Worm (Caenorhabditis elegans) whole organism, L4/young adult: ENCODE results near the gene srd-30.

Source experiments
- W03F9.2 ChIP-seq: fragments of 150-350 bp; optimal IDR thresholded peaks from 2 replicates; lab custom pipeline; 2014; ENCODE audit warnings: missing biosample characterization, missing genetic modification characterization
- him-1 ChIP-seq: sonication (generic microtip); optimal IDR thresholded peaks from 2 replicates; lab custom pipeline; 2016; ENCODE audit warnings: missing genotype, missing genetic modification reagents, missing genetic modification characterization, missing compliant biosample characterization

DNA sequence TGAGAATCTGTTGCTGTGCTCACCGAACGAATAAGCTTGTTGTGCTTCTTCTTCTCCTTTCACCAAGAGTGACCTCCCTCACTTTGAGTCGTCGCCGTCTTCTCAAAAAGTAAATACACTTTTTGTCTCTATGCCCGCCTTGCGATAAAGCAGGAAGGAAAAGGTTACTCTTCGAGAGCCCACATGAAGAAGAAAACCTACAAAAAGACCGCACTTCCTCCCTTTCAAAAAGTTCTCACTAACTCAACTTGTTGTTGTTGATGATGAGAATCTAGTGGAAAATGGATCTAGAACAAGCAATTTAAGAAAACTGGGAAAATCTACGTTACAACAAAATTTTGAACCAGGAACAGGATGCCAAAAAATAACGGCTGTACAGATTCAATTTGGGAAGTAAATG lies 39.1 kb upstream of the srd-30 start, which contains the start of gene C50E3.6:
- TF ChIP-seq W03F9.2 (tag; lab: Kevin White, UChicago) = no peak
- TF ChIP-seq him-1 (tag; lab: Kevin White, UChicago) = no peak
